Worm (Caenorhabditis elegans) whole organism, L1 larva: ENCODE data around the gene F31E8.5.

Experiments used
- F16B12.6 ChIP-seq: fragments of 150-350 bp; optimal IDR thresholded peaks from 2 replicates; lab custom pipeline; 2014; ENCODE audit warnings: missing biosample characterization, missing genetic modification characterization
- lin-35 ChIP-seq, 2 experiments: fragments of 150-350 bp; optimal IDR thresholded peaks; 2 replicates each; lab custom pipeline; 2014; ENCODE audit warnings: missing biosample characterization in 2 of 2, missing genetic modification characterization in 2 of 2, missing genetic modification reagents in 2 of 2
- nhr-11 ChIP-seq: fragments of 150-350 bp; optimal IDR thresholded peaks from 2 replicates; lab custom pipeline; 2014; ENCODE audit warnings: missing biosample characterization, missing genetic modification characterization
- pag-3 ChIP-seq: sonication (generic microtip); optimal IDR thresholded peaks from 2 replicates; lab custom pipeline; 2017; ENCODE audit warnings: missing genetic modification characterization, mild to moderate bottlenecking, missing compliant biosample characterization, antibody characterized with exemption, borderline replicate concordance; ENCODE audit not compliant: insufficient read depth

- TF ChIP-seq F16B12.6 (no peak), nhr-11 (tag; lab: Kevin White, UChicago) (no peak), pag-3 (tag; lab: Kevin White, UChicago) (no peak), lin-35 (GFP tag; optimal IDR thresholded peaks at IDR 0.05; lab: Kevin White, UChicago) (no peak)
Observed at ce11 chrII:6841102-6841501, 34.0 kb upstream of the F31E8.5 start.
